Fruit fly (Drosophila melanogaster) Kc167 (cell line): ENCODE data around the gene yellow-e2.

Experiments
- Myc ChIP-seq: fragments of >200 bp; optimal IDR thresholded peaks from 2 replicates; lab custom pipeline; 2017; ENCODE audit warnings: missing external identifiers
- Sin3A ChIP-seq: fragments of >200 bp; optimal IDR thresholded peaks from 2 replicates; lab custom pipeline; 2018; ENCODE audit warnings: missing external identifiers
- h ChIP-seq: fragments of >200 bp; optimal IDR thresholded peaks from 3 replicates; lab custom pipeline; 2018; ENCODE audit warnings: missing external identifiers
- insv ChIP-seq: fragments of >200 bp; optimal IDR thresholded peaks from 3 replicates; lab custom pipeline; 2018; ENCODE audit warnings: missing external identifiers
- psq ChIP-seq: fragments of >200 bp; optimal IDR thresholded peaks from 2 replicates; lab custom pipeline; 2017; ENCODE audit warnings: missing external identifiers
- ttk ChIP-seq: sonication (Bioruptor generic); optimal IDR thresholded peaks from 2 replicates; lab custom pipeline; 2017; ENCODE audit warnings: missing external identifiers

yellow-e2 gene

DNA sequence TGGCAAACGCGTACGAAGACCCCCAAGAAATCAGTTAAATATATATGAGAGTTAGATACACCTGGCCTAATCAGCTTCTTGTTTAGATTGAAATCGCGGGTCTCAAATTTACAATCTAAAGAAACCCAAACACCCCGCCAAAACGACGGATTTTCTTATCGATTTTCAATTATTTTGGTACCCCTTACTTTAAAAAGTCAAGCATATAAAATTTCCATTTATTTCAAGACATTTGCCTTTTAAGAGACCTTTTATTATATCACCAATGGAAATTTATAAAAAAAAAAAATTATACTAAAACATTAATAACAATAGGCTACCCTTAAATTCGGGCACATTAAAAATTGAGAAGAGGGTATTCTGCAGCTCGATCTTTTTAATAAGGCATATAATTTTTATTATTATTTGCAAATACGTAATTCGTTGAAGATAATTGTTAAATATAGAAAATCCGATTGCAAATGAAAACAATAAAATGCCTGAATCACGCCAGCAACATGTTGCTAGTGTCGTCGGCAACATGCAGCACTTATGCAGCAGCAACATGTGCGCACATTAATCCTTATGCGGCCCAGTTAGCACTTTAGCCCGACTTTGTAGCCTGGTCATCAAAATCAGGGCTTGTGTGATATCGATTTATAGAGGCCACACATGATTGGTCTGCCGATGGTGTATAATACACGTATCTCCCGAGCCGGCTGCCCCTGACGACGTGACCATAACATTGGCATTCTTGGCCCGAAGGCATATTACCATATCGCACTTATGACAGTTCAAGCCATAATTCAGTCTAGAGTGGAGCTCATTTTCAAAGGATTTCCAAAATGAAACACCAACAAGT lies 34.7 kb downstream of the yellow-e2 start, which contains the start of the genes Lip3 and CG34309:
Gene Lip3, minus strand, starts transcription at position 65 of the 841 bp plus-strand sequence.
Gene CG34309, plus strand, starts transcription at position 791 of the 841 bp plus-strand sequence.
- TF ChIP-seq ttk (no peak), Myc (lab: Kevin White, UChicago) (no peak), psq (lab: Kevin White, UChicago) (no peak), Sin3A (lab: Kevin White, UChicago) (no peak)

- no peak for TF ChIP-seq Myc (lab: Kevin White, UChicago)
- TF ChIP-seq psq (lab: Kevin White, UChicago), result no peak
- TF ChIP-seq insv (lab: Kevin White, UChicago), result no peak
- TF ChIP-seq Sin3A (lab: Kevin White, UChicago), result no peak
- no peak for TF ChIP-seq ttk
- TF ChIP-seq h (lab: Kevin White, UChicago), result no peak
Measured at dm6 chr3R:13369348-13369747, 37.5 kb downstream of the yellow-e2 start, which contains the start of gene CheA87a. Gene CheA87a, plus strand, starts transcription at chr3R:13369648.

DNA sequence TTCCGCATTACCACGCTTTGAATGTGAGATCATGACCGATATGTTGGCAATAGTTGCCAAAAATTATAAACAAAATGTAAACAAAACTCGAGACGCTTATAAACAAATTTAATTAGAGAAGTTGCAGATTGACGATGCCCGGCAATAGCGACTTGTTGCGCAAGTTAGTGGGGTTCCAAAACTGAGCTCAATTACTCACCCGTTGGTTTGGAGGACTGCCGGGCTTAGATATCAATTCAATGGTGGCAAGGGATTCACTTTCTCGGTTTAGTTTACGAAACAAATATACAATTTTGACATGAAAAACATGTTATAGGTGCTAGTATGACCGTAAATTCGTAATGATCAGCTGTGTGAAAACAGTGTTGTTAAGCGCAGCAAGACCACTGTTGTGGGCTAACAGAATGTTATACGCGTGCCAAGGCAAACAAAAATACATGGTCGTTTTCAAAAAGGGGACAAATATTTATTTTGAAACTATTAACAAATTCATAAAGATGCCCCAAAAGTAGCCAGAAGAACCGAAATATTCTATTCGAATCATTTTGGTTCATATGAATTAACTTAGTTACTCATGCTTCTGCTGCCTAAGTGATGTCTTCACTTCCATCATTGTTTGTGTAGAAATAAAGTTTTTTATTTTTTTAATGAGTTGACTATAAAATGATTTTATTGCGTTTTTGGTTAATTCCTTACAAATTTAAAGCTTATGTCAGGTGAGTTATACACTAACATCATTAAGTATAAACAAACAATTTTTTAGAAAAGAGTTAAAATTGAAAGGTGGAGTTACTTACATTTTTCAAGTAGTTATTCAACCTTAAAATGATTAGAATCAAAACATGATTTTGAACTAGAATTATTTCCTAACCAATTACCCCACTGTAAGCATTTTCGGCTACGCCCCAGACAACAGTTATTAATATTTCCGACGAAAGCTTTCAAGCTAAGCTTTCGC lies 40.0 kb downstream of the yellow-e2 start, which contains the start of gene Elp6:
Gene Elp6, minus strand, starts transcription at position 350 of the 958 bp plus-strand sequence.
- no peak for TF ChIP-seq psq (lab: Kevin White, UChicago)

DNA sequence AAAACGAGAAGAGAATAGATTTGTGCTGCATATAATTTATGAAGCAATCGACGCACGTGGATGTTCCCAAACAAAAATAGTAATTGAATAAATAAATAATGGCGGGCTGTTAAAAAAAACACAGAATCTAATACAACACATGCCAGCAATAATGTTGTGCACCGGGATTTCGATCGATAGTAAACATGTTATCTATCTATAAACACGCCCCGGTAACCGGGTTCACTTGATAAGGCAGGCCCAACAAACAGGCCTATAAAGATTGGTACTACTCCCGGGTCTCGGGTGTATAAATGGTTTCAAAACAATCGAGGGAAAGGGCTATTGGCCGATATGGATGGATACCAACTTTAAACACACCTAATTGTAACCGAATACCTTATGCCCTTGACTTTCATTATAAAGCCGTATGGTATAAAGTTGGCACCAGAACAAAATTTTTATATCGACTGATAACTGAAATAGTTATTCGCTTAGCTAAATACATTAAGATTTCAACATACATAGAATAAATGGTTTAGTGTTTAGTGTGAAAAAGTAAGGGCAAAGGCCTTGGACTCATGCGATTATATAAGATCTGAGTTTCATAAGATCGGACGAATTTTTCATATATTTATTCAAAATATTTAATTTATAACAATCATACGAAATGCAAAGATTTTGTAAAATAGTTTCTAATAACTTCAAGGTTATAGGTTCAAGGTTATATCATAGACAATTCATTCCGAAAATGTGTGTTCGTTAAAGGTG lies 41.0 kb downstream of the yellow-e2 start:
- TF ChIP-seq Myc (lab: Kevin White, UChicago), result no peak
- no peak for TF ChIP-seq Sin3A (lab: Kevin White, UChicago)
- TF ChIP-seq insv (lab: Kevin White, UChicago), result no peak
- no peak for TF ChIP-seq h (lab: Kevin White, UChicago)
- no peak for TF ChIP-seq ttk
- no peak for TF ChIP-seq psq (lab: Kevin White, UChicago)

DNA sequence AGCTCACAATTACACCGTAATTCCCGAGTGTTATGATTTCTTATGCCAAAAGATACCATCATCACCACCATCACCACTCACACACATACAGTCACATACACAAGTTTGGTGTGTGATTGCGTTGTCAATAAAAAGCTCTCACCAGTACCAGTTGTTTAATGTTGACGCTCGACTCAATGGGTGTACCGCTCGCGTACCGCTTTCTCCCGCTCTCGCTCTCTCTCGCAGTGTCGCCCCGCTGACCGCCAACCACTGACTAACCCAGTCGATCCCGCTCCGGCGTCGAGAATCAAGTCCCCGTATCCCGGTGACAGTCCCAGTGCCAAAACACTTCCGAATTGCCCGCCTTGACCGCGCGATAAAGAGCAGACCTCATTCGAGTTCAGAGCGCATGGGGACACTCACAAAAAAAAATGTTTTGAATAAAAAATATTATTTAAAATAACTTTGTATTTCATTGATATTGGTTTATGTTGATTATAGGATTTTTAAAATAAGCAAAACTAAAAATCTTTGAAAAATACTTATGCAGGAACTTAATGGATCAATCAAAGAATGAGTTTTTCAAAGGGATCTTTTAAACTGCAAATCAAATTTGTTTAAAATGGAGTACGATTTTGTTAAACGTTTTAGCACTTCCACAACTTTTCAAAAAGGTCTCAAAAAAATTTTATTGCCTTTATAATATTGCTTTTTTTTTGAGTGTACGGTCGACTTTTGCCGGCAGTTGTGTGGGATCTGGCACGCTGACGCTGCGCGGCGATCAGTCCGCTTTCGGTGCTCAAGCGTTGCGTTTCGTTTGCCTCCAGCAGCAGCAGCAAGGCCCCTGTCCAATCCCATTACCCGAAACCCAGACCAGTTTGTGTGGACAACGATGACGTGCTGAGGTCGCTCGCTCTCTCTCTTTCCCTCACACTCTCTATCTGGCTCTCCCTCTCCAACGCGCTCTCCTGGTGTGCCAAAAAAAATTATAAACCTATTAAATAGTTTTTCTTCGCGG lies 42.3 kb downstream of the yellow-e2 start, which contains the start of gene Dic1:
Gene Dic1, plus strand, starts transcription at position 764 of the 1,000 bp plus-strand sequence.
- no peak for TF ChIP-seq insv (lab: Kevin White, UChicago)
- no peak for TF ChIP-seq h (lab: Kevin White, UChicago)
- TF ChIP-seq psq (lab: Kevin White, UChicago), result no peak
- TF ChIP-seq ttk, result no peak
- no peak for TF ChIP-seq Sin3A (lab: Kevin White, UChicago)
- no peak for TF ChIP-seq Myc (lab: Kevin White, UChicago)

DNA sequence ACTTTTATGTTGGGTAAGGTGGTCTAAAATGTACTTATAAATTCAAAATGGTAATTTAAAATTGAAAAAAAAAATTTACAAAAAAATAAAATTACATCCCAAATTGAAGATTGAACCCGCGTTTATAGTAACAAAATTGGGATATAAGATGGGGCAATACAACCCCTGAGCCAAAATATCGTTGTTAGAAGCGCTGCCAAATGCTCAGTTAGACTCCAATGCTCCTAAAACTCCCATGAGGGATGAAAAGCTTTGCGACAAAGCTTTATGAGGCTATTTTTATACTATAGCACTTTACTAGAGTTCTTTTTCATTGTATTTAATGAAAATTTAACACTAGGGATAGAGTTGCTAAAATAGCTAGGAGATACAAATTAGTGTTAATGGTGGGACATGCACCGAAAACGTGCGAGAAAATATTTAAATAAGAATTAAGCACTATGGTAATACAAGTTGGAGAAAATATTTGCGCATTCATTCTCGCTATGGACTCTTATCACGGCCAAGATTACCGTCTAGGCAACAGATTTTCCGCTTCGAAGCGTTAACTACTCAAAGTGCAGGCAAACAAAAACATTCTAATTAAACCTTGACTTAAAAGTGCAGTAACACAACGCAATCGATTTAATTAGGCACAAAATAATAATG lies 43.3 kb downstream of the yellow-e2 start:
- TF ChIP-seq h (lab: Kevin White, UChicago) (no peak), psq (lab: Kevin White, UChicago) (no peak), Sin3A (lab: Kevin White, UChicago) (no peak), ttk (no peak), insv (lab: Kevin White, UChicago) (no peak), Myc (lab: Kevin White, UChicago) (no peak)

- TF ChIP-seq h (lab: Kevin White, UChicago) (no peak), ttk (no peak), Myc (lab: Kevin White, UChicago) (no peak)
Measured at dm6 chr3R:13360108-13360507, 46.7 kb downstream of the yellow-e2 start.

dm6 chr3R:13356960-13357359 lies 49.8 kb downstream of the yellow-e2 start:
- TF ChIP-seq psq (lab: Kevin White, UChicago) (no peak), h (lab: Kevin White, UChicago) (no peak), ttk (no peak), Myc (lab: Kevin White, UChicago) (no peak), insv (lab: Kevin White, UChicago) (no peak), Sin3A (lab: Kevin White, UChicago) (no peak)
